Fruit fly (Drosophila melanogaster) whole organism, embryonic: ENCODE data around the gene CG31867.

ENCODE experiments used
- BtbVII ChIP-seq: fragments of 200-800 bp; sonication (Bioruptor generic); optimal IDR thresholded peaks from 3 replicates; lab custom pipeline; 2017; ENCODE audit warnings: missing biosample characterization, mild to moderate bottlenecking, missing genetic modification characterization
- CG10209 ChIP-seq: fragments of 200-800 bp; sonication (Bioruptor generic); optimal IDR thresholded peaks from 3 replicates; lab custom pipeline; 2017; ENCODE audit warnings: missing biosample characterization, mild to moderate bottlenecking, missing genetic modification characterization, missing genetic modification reagents
- CG11093 ChIP-seq: fragments of 200-800 bp; sonication (Bioruptor generic); IDR thresholded peaks from 3 replicates; pipeline ENCODE4 v1.3.6; 2022; ENCODE audit warnings: missing biosample characterization, missing genetic modification characterization
- CG11456 ChIP-seq: fragments of 200-800 bp; sonication (Bioruptor generic); IDR thresholded peaks from 3 replicates; pipeline ENCODE4 v1.3.6; 2022; ENCODE audit warnings: missing biosample characterization, missing genetic modification characterization
- CG11504 ChIP-seq: fragments of 200-800 bp; sonication (Bioruptor generic); optimal IDR thresholded peaks from 3 replicates; lab custom pipeline; 2019; ENCODE audit warnings: missing biosample characterization, mild to moderate bottlenecking, missing genetic modification characterization, moderate library complexity
- CG12391 ChIP-seq: fragments of 200-800 bp; sonication (Bioruptor generic); optimal IDR thresholded peaks from 3 replicates; lab custom pipeline; 2018; ENCODE audit warnings: missing biosample characterization, mild to moderate bottlenecking, missing genetic modification characterization, moderate library complexity
- CG12659 ChIP-seq: fragments of 200-800 bp; sonication (Bioruptor generic); optimal IDR thresholded peaks from 3 replicates; lab custom pipeline; 2017; ENCODE audit warnings: mild to moderate bottlenecking, missing biosample characterization, missing genetic modification reagents, missing genetic modification characterization
- CG13123 ChIP-seq: fragments of 200-800 bp; sonication (Bioruptor generic); optimal IDR thresholded peaks from 2 replicates; lab custom pipeline; 2016; ENCODE audit warnings: missing biosample characterization, missing genetic modification characterization
- CG1603 ChIP-seq: fragments of 200-800 bp; sonication (Bioruptor generic); optimal IDR thresholded peaks from 2 replicates; lab custom pipeline; 2019; ENCODE audit warnings: missing biosample characterization, mild to moderate bottlenecking, missing genetic modification characterization, moderate library complexity
- CG1647 ChIP-seq: fragments of 200-800 bp; sonication (Bioruptor generic); optimal IDR thresholded peaks from 3 replicates; lab custom pipeline; 2016; ENCODE audit warnings: missing biosample characterization, missing genetic modification characterization
- CG18764 ChIP-seq: fragments of 200-800 bp; sonication (Bioruptor generic); optimal IDR thresholded peaks from 3 replicates; lab custom pipeline; 2016; ENCODE audit warnings: missing biosample characterization, missing genetic modification characterization
- CG2116 ChIP-seq: fragments of 200-800 bp; sonication (Bioruptor generic); optimal IDR thresholded peaks from 3 replicates; lab custom pipeline; 2018; ENCODE audit warnings: missing biosample characterization, mild to moderate bottlenecking, missing genetic modification characterization
- CG2712 ChIP-seq: fragments of 200-800 bp; optimal IDR thresholded peaks from 3 replicates; lab custom pipeline; 2019; ENCODE audit warnings: missing biosample characterization, mild to moderate bottlenecking, missing genetic modification characterization, moderate library complexity
- CG31441 ChIP-seq: fragments of 200-800 bp; sonication (Bioruptor generic); IDR thresholded peaks from 2 replicates; pipeline ENCODE4 v1.3.6; 2022; ENCODE audit warnings: missing biosample characterization, missing genetic modification characterization
- CG3407 ChIP-seq: fragments of 200-800 bp; sonication (Bioruptor generic); optimal IDR thresholded peaks from 2 replicates; lab custom pipeline; 2018; ENCODE audit warnings: missing biosample characterization, mild to moderate bottlenecking, missing genetic modification characterization
- CG34376 ChIP-seq: fragments of 200-800 bp; sonication (Bioruptor generic); optimal IDR thresholded peaks from 2 replicates; lab custom pipeline; 2018; ENCODE audit warnings: missing biosample characterization, mild to moderate bottlenecking, missing genetic modification characterization
- CG42726 ChIP-seq: fragments of 200-800 bp; sonication (Bioruptor generic); IDR thresholded peaks from 2 replicates; pipeline ENCODE4 v1.3.6; 2022; ENCODE audit warnings: missing biosample characterization, missing genetic modification characterization; ENCODE audit not compliant: partially characterized antibody
- CG4707 ChIP-seq: fragments of 200-800 bp; sonication (Bioruptor generic); optimal IDR thresholded peaks from 2 replicates; lab custom pipeline; 2018; ENCODE audit warnings: missing biosample characterization, mild to moderate bottlenecking, missing genetic modification characterization, moderate library complexity
- CG5180 ChIP-seq: fragments of 200-800 bp; sonication (Bioruptor generic); optimal IDR thresholded peaks from 3 replicates; lab custom pipeline; 2017; ENCODE audit warnings: missing biosample characterization, missing genetic modification characterization, mild to moderate bottlenecking, moderate library complexity, missing genetic modification reagents
- CG6254 ChIP-seq: fragments of 200-800 bp; sonication (Bioruptor generic); optimal IDR thresholded peaks from 3 replicates; lab custom pipeline; 2017; ENCODE audit warnings: mild to moderate bottlenecking, missing biosample characterization, missing genetic modification reagents, missing genetic modification characterization
- CG7963 ChIP-seq: fragments of 200-800 bp; sonication (Bioruptor generic); IDR thresholded peaks from 3 replicates; pipeline ENCODE4 v1.3.6; 2022; ENCODE audit warnings: missing biosample characterization, missing genetic modification characterization; ENCODE audit not compliant: partially characterized antibody
- CG8388 ChIP-seq: fragments of 200-800 bp; sonication (Bioruptor generic); optimal IDR thresholded peaks from 2 replicates; lab custom pipeline; 2019; ENCODE audit warnings: missing biosample characterization, mild to moderate bottlenecking, missing genetic modification characterization, moderate library complexity
- CG8924 ChIP-seq: fragments of 200-800 bp; optimal IDR thresholded peaks from 3 replicates; lab custom pipeline; 2019; ENCODE audit warnings: missing biosample characterization, mild to moderate bottlenecking, missing genetic modification characterization, moderate library complexity
- CG9876 ChIP-seq: fragments of 200-800 bp; sonication (Bioruptor generic); optimal IDR thresholded peaks from 2 replicates; lab custom pipeline; 2016; ENCODE audit warnings: missing biosample characterization, missing genetic modification characterization
- D ChIP-seq, 2 experiments: fragments of 200-800 bp in 1 of 2; fragments of >200 bp in 1 of 2; sonication (Bioruptor generic) in 1 of 2; optimal IDR thresholded peaks; 2 replicates in 1 of 2; 3 replicates in 1 of 2; lab custom pipeline; 2017; ENCODE audit warnings: mild to moderate bottlenecking in 1 of 2, missing biosample characterization in 1 of 2, missing genetic modification characterization in 1 of 2, missing genetic modification reagents in 1 of 2
- Doc2 ChIP-seq: fragments of 200-800 bp; sonication (Bioruptor generic); IDR thresholded peaks from 2 replicates; pipeline ENCODE4 v1.3.6; 2022; ENCODE audit warnings: missing biosample characterization, missing genetic modification characterization
- Ets65A ChIP-seq: fragments of 200-800 bp; sonication (Bioruptor generic); peaks from one replicate; lab custom pipeline; 2016; ENCODE audit warnings: missing biosample characterization, missing genetic modification characterization
- Fer3 ChIP-seq: fragments of 200-800 bp; sonication (Bioruptor generic); optimal IDR thresholded peaks from 2 replicates; lab custom pipeline; 2018; ENCODE audit warnings: missing biosample characterization, mild to moderate bottlenecking, missing genetic modification characterization, moderate library complexity
- Hr78 ChIP-seq, 2 experiments: fragments of 200-800 bp in 1 of 2; fragments of >200 bp in 1 of 2; sonication (Bioruptor generic) in 1 of 2; optimal IDR thresholded peaks; 2 replicates each; lab custom pipeline; 2017 to 2019; ENCODE audit warnings: missing biosample characterization in 2 of 2, missing genetic modification characterization in 2 of 2, mild to moderate bottlenecking in 1 of 2, moderate library complexity in 1 of 2
- Hsf ChIP-seq: fragments of 200-800 bp; sonication (Bioruptor generic); optimal IDR thresholded peaks from 3 replicates; lab custom pipeline; 2016; ENCODE audit warnings: missing biosample characterization, missing genetic modification characterization
- MTF-1 ChIP-seq: fragments of 200-800 bp; sonication (Bioruptor generic); optimal IDR thresholded peaks from 2 replicates; lab custom pipeline; 2018; ENCODE audit warnings: missing biosample characterization, mild to moderate bottlenecking, missing genetic modification characterization, borderline replicate concordance
- Med ChIP-seq: fragments of 200-800 bp; sonication (Bioruptor generic); peaks from one replicate; lab custom pipeline; 2016; ENCODE audit warnings: missing biosample characterization, missing genetic modification characterization, mild to moderate bottlenecking, inconsistent platforms, moderate library complexity
- Neu2 ChIP-seq: fragments of 200-800 bp; sonication (Bioruptor generic); optimal IDR thresholded peaks from 3 replicates; lab custom pipeline; 2016; ENCODE audit warnings: missing biosample characterization, missing genetic modification characterization, borderline replicate concordance
- Sox102F ChIP-seq: fragments of 200-800 bp; sonication (Bioruptor generic); optimal IDR thresholded peaks from 2 replicates; lab custom pipeline; 2018; ENCODE audit warnings: missing biosample characterization, mild to moderate bottlenecking, missing genetic modification characterization, moderate library complexity
- Sry-δ ChIP-seq: fragments of 200-800 bp; sonication (Bioruptor generic); optimal IDR thresholded peaks from 2 replicates; lab custom pipeline; 2016; ENCODE audit warnings: missing biosample characterization, missing genetic modification characterization
- Xbp1 ChIP-seq: fragments of 200-800 bp; sonication (Bioruptor generic); optimal IDR thresholded peaks from 3 replicates; lab custom pipeline; 2016; ENCODE audit warnings: missing biosample characterization, mild to moderate bottlenecking, missing genetic modification characterization
- bab2 ChIP-seq: fragments of 200-800 bp; sonication (Bioruptor generic); optimal IDR thresholded peaks from 2 replicates; lab custom pipeline; 2016; ENCODE audit warnings: missing biosample characterization, missing genetic modification characterization
- corto ChIP-seq: fragments of 200-800 bp; sonication (Bioruptor generic); optimal IDR thresholded peaks from 2 replicates; lab custom pipeline; 2016; ENCODE audit warnings: missing biosample characterization, mild to moderate bottlenecking, missing genetic modification characterization, moderate library complexity
- disco-r ChIP-seq: fragments of 200-800 bp; sonication (Bioruptor generic); optimal IDR thresholded peaks from 2 replicates; lab custom pipeline; 2016; ENCODE audit warnings: missing biosample characterization, missing genetic modification characterization
- dmrt99B ChIP-seq: fragments of 200-800 bp; sonication (Bioruptor generic); optimal IDR thresholded peaks from 2 replicates; lab custom pipeline; 2018; ENCODE audit warnings: missing biosample characterization, mild to moderate bottlenecking, missing genetic modification characterization, moderate library complexity
- gem ChIP-seq: fragments of 200-800 bp; sonication (Bioruptor generic); optimal IDR thresholded peaks from 2 replicates; lab custom pipeline; 2019; ENCODE audit warnings: missing biosample characterization, mild to moderate bottlenecking, missing genetic modification characterization, moderate library complexity
- nom ChIP-seq: fragments of 200-800 bp; sonication (Bioruptor generic); optimal IDR thresholded peaks from 2 replicates; lab custom pipeline; 2017; ENCODE audit warnings: missing biosample characterization, missing genetic modification characterization, mild to moderate bottlenecking, moderate library complexity, missing genetic modification reagents
- phol ChIP-seq: fragments of 200-800 bp; sonication (Bioruptor generic); optimal IDR thresholded peaks from 3 replicates; lab custom pipeline; 2018; ENCODE audit warnings: missing biosample characterization, mild to moderate bottlenecking, missing genetic modification characterization, moderate library complexity
- row ChIP-seq: fragments of 200-800 bp; sonication (Bioruptor generic); IDR thresholded peaks from 3 replicates; pipeline ENCODE4 v1.3.6; 2022; ENCODE audit warnings: missing biosample characterization, missing genetic modification characterization
- sens ChIP-seq: fragments of 200-800 bp; sonication (Bioruptor generic); peaks from one replicate; lab custom pipeline; 2016; ENCODE audit warnings: missing biosample characterization, missing genetic modification characterization
- seq ChIP-seq: fragments of 200-800 bp; sonication (Bioruptor generic); IDR thresholded peaks from 2 replicates; pipeline ENCODE4 v1.3.6; 2022; ENCODE audit warnings: missing biosample characterization, missing genetic modification characterization
- trem ChIP-seq: fragments of 200-800 bp; optimal IDR thresholded peaks from 3 replicates; lab custom pipeline; 2019; ENCODE audit warnings: missing biosample characterization, mild to moderate bottlenecking, missing genetic modification characterization, moderate library complexity
- tup ChIP-seq: fragments of 200-800 bp; sonication (Bioruptor generic); optimal IDR thresholded peaks from 2 replicates; lab custom pipeline; 2016; ENCODE audit warnings: missing biosample characterization, mild to moderate bottlenecking, missing genetic modification characterization, moderate library complexity
- unpg ChIP-seq: fragments of 200-800 bp; sonication (Bioruptor generic); optimal IDR thresholded peaks from 3 replicates; lab custom pipeline; 2018; ENCODE audit warnings: missing biosample characterization, mild to moderate bottlenecking, missing genetic modification characterization, moderate library complexity

The CG31867 gene

DNA sequence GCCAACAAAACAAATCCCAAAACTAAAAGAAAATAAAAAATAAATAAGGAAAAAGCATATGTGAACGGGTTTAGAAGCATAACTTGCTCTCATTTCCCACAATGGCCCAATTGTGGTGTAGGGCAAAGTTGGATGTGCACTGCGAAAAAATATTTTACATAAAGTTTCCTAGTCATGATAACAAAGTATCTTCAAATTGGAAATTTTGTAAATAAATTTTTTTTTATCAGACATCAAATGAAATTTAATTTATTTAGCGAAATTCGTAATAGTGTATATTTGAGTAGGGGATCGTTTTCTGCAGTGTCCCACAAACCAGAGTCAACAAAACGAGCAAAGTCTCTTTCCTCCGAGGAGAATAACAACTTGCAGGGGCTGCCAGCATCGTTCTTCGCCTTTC is 38.9 kb upstream of the CG31867 start (continued):
- TF ChIP-seq CG5180 (GFP tag; lab: Kevin White, UChicago) (no peak), CG11504 (peak; percentile 56), Fer3 (tag; lab: Kevin White, UChicago) (no peak), CG8388 (GFP tag; lab: Kevin White, UChicago) (peak; percentile 38), CG13123 (no peak), bab2 (no peak), CG18764 (no peak), CG7963 (GFP tag; lab: Robert Waterston, UW) (no peak), gem (tag; lab: Kevin White, UChicago) (peak; percentile 66), CG2712 (tag; lab: Kevin White, UChicago) (peak; percentile 33), CG9876 (GFP tag; lab: Kevin White, UChicago) (no peak), corto (peak; percentile 17), CG11456 (no peak), CG31441 (0 out of 2 replicates have a peak, but pooled peaks have one; percentile 32), phol (tag; lab: Kevin White, UChicago) (peak; percentile 38), Neu2 (GFP tag; lab: Kevin White, UChicago) (no peak), dmrt99B (tag; lab: Kevin White, UChicago) (peak; percentile 39), CG2116 (GFP tag; lab: Kevin White, UChicago) (no peak), CG1603 (peak; percentile 28), Sox102F (GFP tag; lab: Kevin White, UChicago) (peak; percentile 51), row (GFP tag; lab: Robert Waterston, UW) (peak; percentile 29; the same call in 1 of the 3 replicates), Hr78 (GFP tag; optimal IDR thresholded peaks at IDR 0.05; lab: Kevin White, UChicago) (no peak), CG10209 (peak; percentile 6), CG12659 (GFP tag; lab: Kevin White, UChicago) (no peak), Ets65A (peak; percentile 51), BtbVII (GFP tag; lab: Kevin White, UChicago) (no peak), CG8924 (tag; lab: Kevin White, UChicago) (peak; percentile 10), sens (GFP tag; lab: Kevin White, UChicago) (peak; percentile 85), Xbp1 (GFP tag; lab: Kevin White, UChicago) (peak; percentile 23), disco-r (GFP tag; lab: Kevin White, UChicago) (no peak), MTF-1 (no peak), CG4707 (GFP tag; lab: Kevin White, UChicago) (no peak), nom (GFP tag; lab: Kevin White, UChicago) (peak; percentile 67), CG42726 (no peak), tup (GFP tag; lab: Kevin White, UChicago) (no peak), seq (GFP tag; lab: Robert Waterston, UW) (no peak), CG34376 (GFP tag; lab: Kevin White, UChicago) (no peak), Doc2 (GFP tag; lab: Robert Waterston, UW) (no peak), CG1647 (GFP tag; lab: Kevin White, UChicago) (no peak), Hsf (GFP tag; lab: Kevin White, UChicago) (peak; percentile 29), Med (GFP tag; lab: Kevin White, UChicago) (peak; percentile 70), unpg (GFP tag; lab: Kevin White, UChicago) (peak; percentile 44), Sry-δ (GFP tag; lab: Kevin White, UChicago) (no peak), D (optimal IDR thresholded peaks at IDR 0.05; lab: Kevin White, UChicago) (no peak), D (GFP tag; optimal IDR thresholded peaks at IDR 0.05; lab: Kevin White, UChicago) (peak; percentile 9), CG6254 (GFP tag; lab: Kevin White, UChicago) (peak; percentile 28), trem (tag; lab: Kevin White, UChicago) (no peak), CG3407 (GFP tag; lab: Kevin White, UChicago) (no peak), CG11093 (GFP tag; lab: Robert Waterston, UW) (no peak), CG12391 (peak; percentile 40)
